Fruit fly (Drosophila melanogaster): ENCODE results near the gene Gr64b.

Gene Gr64b

DNA sequence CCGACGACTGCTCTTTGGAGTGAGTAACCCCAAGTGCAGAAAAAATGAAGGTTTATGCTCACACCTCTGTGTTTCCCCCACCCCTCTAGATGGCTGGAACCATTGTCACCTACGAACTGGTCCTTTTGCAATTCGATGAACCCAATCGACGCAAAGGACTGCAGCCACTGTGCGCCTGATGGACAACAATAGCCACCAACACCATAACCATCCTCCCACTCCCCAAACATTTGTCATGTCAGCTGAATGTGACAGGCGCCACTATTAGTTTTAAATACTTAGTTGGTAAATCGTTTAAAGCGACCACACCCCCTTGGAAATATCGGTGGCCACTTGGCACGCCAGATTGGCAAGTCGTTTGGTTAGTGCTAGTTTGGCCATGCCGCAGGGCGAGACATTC is at the start of gene Gr64b, which contains the start of gene Gr64c:
Gene Gr64b, plus strand, starts transcription at position 301 of the 400 bp plus-strand sequence.
Gene Gr64c, plus strand, starts transcription at position 301 of the 400 bp plus-strand sequence.
- TF ChIP-seq Sin3A (optimal IDR thresholded peaks at IDR 0.05) (no peak), psq (optimal IDR thresholded peaks at IDR 0.05) (no peak), Myc (optimal IDR thresholded peaks at IDR 0.05) (no peak), insv (optimal IDR thresholded peaks at IDR 0.05) (no peak), ttk (optimal IDR thresholded peaks at IDR 0.05) (no peak), h (optimal IDR thresholded peaks at IDR 0.05) (no peak)

DNA sequence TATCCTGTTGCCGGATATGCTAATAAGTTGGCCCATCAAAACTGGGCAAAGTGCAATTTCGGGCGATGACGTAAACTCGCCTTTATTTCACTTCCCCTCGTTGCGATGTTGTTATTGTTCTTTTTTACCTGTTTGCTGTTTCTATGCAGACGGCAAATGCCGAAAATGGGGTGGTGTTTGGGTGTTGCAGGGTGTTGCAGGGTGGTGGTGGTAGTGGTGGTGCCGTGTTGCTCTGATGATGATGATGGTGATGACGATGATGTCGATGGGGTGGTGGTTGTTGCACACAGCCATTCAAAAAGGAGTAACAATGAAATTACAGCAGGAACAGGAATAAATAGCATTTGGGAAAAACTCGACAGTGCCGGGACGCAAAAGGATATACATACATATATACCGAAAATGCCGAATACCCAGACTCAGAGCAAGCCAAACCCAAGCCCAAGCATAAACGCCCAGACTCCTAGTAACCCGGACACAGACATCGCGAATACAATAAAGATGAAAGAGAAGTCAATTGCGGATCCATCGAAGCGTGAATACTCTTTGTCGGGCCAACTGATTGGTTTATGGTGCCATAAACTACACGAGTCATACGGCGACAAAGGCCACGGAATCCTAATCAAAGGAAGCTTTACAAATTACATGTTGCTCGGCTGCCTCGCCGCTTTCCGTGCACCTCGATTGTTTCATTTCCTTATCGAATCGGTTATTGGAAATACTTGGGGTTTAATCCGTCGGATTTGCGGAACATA is 49.5 kb upstream of the Gr64b start:
- no peak for TF ChIP-seq Sin3A (optimal IDR thresholded peaks at IDR 0.05)
- TF ChIP-seq h (optimal IDR thresholded peaks at IDR 0.05), result no peak
- TF ChIP-seq Myc (optimal IDR thresholded peaks at IDR 0.05), result no peak
- TF ChIP-seq insv (optimal IDR thresholded peaks at IDR 0.05), result no peak
- TF ChIP-seq ttk (optimal IDR thresholded peaks at IDR 0.05), result no peak
- TF ChIP-seq psq (optimal IDR thresholded peaks at IDR 0.05), result no peak

DNA sequence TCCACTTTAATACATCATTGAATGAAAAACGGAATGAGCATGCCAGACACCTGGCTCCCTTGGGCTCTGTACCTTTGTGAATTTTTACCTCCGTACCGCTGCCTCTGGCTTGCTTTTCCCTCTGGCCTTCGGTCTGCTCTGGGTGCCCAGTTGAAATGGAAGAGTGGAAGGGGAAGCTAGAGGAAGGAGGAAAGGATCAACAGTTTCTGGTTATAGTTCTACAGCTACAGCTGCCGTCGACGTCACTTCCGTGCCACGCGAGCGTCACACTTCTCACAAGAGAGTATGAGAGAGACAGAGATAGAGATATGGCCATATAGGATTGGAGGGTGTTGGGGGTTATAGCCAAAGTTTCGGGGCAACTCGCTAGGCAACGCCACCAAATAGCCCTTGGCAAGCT is 48.4 kb upstream of the Gr64b start:
- TF ChIP-seq psq (optimal IDR thresholded peaks at IDR 0.05) (no peak), Sin3A (optimal IDR thresholded peaks at IDR 0.05) (no peak), h (optimal IDR thresholded peaks at IDR 0.05) (no peak), insv (optimal IDR thresholded peaks at IDR 0.05) (no peak), Myc (optimal IDR thresholded peaks at IDR 0.05) (no peak), ttk (optimal IDR thresholded peaks at IDR 0.05) (no peak)

DNA sequence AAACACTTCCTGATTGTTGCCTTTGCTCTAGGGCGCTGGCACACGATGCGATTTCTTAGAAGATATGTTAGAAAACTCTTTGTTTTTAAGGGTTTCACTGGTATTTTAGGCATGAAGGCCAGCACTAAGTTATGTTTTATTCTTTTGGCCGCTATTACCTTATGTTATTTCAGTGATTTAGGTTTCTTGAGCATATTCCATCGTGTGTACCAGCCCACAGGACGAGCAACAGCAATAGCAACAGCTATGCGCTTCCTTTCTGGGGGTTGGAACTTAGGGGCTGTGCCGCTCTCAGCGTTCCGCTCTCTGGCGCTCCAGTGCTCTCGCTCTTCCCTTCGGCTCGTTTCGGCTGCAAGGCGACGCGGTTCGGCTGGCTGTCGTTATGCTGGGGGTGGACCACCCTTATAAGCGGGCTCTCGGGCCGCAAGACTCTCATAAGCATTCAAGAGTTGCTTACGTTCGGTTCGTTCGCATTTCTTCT is 44.9 kb upstream of the Gr64b start, which contains the start of gene scrt:
Gene scrt, plus strand, starts transcription at position 431 of the 481 bp plus-strand sequence.
- no peak for TF ChIP-seq insv (optimal IDR thresholded peaks at IDR 0.05)
- TF ChIP-seq ttk (optimal IDR thresholded peaks at IDR 0.05), result no peak
- no peak for TF ChIP-seq Myc (optimal IDR thresholded peaks at IDR 0.05)
- no peak for TF ChIP-seq h (optimal IDR thresholded peaks at IDR 0.05)
- TF ChIP-seq psq (optimal IDR thresholded peaks at IDR 0.05), result no peak
- no peak for TF ChIP-seq Sin3A (optimal IDR thresholded peaks at IDR 0.05)

DNA sequence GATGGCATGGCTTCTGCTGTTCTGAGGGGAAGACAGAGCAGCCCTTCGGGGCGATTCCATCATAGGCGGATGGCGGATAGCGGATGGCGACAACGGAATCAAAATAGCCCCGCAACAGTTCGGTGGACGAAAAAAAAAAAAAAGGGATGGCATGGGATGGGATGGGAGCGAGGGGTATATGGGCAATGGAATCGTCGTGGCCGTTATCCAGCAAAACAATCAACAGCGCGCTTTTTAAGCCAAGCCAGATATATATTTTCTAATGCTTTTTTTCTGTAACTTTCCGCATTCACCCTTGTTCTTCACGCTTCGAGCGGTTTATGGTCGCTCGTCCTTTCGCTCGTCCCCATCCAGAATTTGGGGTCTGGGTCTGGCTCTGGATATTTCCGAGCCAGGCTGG is 32.9 kb upstream of the Gr64b start:
- TF ChIP-seq Myc (optimal IDR thresholded peaks at IDR 0.05), result no peak
- TF ChIP-seq insv (optimal IDR thresholded peaks at IDR 0.05), result no peak
- TF ChIP-seq psq (optimal IDR thresholded peaks at IDR 0.05), result no peak
- TF ChIP-seq ttk (optimal IDR thresholded peaks at IDR 0.05), result no peak
- no peak for TF ChIP-seq h (optimal IDR thresholded peaks at IDR 0.05)
- no peak for TF ChIP-seq Sin3A (optimal IDR thresholded peaks at IDR 0.05)

DNA sequence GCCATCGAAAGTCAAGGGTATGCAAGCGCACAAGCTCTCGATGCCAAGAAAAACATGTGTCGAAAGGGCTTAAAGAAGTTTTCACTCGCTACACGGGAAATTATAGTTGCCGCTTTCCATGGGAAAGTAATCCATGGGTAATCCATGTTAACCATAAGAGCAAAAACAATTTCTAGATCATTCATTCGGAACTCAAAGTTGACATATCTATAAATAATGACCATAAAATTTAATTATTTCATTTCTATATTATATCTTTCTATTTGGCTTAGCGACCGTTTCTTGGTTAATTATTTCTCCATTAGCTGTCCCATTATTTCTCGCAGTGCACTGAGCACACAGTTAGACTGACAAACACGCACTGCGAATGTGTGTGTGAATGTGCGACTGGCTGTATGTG is 27.7 kb upstream of the Gr64b start:
- TF ChIP-seq h (optimal IDR thresholded peaks at IDR 0.05), result no peak
- TF ChIP-seq ttk (optimal IDR thresholded peaks at IDR 0.05), result no peak
- no peak for TF ChIP-seq Sin3A (optimal IDR thresholded peaks at IDR 0.05)
- TF ChIP-seq insv (optimal IDR thresholded peaks at IDR 0.05), result no peak
- TF ChIP-seq psq (optimal IDR thresholded peaks at IDR 0.05), result no peak
- TF ChIP-seq Myc (optimal IDR thresholded peaks at IDR 0.05), result no peak

DNA sequence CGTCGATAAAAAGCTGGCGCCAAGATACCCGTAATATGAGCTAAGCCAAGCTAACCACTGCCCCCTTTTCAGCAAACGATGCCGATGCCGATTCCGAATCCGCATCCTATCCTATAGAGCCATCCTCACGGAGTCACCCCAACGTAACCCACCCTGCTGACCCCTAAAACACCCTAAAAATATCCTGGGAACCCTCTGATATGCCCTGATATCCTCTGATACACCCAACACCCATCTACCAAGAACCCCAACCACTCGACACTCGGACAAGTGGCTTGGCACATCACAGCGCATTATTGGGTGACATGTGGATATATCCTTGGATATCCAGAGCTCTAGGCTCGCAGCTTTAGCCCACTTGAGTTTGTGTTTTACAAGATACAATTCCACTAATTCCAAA is 26.9 kb upstream of the Gr64b start:
- no peak for TF ChIP-seq Myc (optimal IDR thresholded peaks at IDR 0.05)
- no peak for TF ChIP-seq Sin3A (optimal IDR thresholded peaks at IDR 0.05)
- TF ChIP-seq psq (optimal IDR thresholded peaks at IDR 0.05), result no peak
- TF ChIP-seq insv (optimal IDR thresholded peaks at IDR 0.05), result no peak
- no peak for TF ChIP-seq ttk (optimal IDR thresholded peaks at IDR 0.05)
- no peak for TF ChIP-seq h (optimal IDR thresholded peaks at IDR 0.05)

DNA sequence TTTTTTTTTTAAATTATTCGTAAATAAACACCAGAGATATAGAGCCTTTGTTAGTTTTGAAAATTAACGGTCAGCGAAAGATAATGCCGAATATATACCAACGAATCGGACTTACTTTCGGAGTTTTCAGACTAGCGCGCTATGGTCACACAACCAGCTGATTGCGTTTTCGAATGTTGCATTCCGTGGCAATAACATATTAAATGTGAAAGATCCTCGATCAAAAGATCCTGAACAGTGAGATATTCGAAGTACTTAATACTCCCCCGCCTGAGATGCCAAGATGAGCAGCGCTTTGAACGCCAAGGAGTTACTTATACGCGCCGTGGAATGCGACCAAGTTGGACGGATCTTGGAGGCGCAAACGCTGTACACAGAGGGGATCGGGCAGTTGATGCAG is 25.1 kb upstream of the Gr64b start, which contains the start of gene CG14985:
Gene CG14985, plus strand, starts transcription at position 159 of the 400 bp plus-strand sequence.
- no peak for TF ChIP-seq Sin3A (optimal IDR thresholded peaks at IDR 0.05)
- TF ChIP-seq Myc (optimal IDR thresholded peaks at IDR 0.05), result no peak
- TF ChIP-seq insv (optimal IDR thresholded peaks at IDR 0.05), result no peak
- no peak for TF ChIP-seq h (optimal IDR thresholded peaks at IDR 0.05)
- no peak for TF ChIP-seq psq (optimal IDR thresholded peaks at IDR 0.05)
- no peak for TF ChIP-seq ttk (optimal IDR thresholded peaks at IDR 0.05)

DNA sequence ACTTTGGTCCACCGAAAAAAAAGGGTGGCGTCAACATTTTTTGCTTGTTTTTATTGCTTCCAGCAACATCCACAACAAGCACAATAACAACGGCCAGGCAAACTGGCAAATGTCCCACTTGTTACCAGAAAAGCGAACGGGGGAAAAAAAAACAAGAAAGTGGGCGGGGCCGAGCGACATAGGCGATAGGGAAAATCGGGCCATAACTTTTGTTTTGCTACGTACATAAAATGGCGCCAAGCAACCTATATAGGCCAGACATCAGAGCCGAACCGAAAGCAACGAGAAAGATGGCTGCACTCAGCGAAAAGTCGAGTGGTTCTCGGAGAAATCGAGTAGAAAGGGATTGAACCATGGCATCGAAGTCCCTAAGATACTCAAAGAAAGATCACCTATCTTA is 21.1 kb upstream of the Gr64b start:
- no peak for TF ChIP-seq h (optimal IDR thresholded peaks at IDR 0.05)
- TF ChIP-seq Sin3A (optimal IDR thresholded peaks at IDR 0.05), result no peak
- no peak for TF ChIP-seq insv (optimal IDR thresholded peaks at IDR 0.05)
- TF ChIP-seq Myc (optimal IDR thresholded peaks at IDR 0.05), result no peak
- TF ChIP-seq psq (optimal IDR thresholded peaks at IDR 0.05), result no peak
- TF ChIP-seq ttk (optimal IDR thresholded peaks at IDR 0.05), result no peak

DNA sequence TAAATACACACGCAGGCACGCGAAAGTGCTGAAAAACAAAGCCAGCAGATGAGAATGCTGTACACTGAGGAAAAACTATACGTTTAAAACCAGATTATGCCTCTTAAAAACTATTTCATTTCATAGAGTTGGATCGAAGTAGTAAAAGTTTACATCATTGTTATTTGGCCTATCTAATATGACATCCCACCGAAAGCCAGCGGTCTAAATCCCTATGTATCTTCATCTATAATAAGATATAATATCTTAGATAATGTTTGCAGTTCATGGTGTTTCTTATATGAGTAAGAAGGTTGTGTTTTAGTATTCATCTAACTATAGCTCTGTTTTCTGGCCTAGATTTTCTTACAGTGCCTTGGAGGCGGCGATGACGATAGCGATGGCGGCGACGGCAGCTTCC is 18.3 kb upstream of the Gr64b start:
- TF ChIP-seq Myc (optimal IDR thresholded peaks at IDR 0.05) (no peak), psq (optimal IDR thresholded peaks at IDR 0.05) (no peak), h (optimal IDR thresholded peaks at IDR 0.05) (no peak), ttk (optimal IDR thresholded peaks at IDR 0.05) (no peak), insv (optimal IDR thresholded peaks at IDR 0.05) (no peak)

DNA sequence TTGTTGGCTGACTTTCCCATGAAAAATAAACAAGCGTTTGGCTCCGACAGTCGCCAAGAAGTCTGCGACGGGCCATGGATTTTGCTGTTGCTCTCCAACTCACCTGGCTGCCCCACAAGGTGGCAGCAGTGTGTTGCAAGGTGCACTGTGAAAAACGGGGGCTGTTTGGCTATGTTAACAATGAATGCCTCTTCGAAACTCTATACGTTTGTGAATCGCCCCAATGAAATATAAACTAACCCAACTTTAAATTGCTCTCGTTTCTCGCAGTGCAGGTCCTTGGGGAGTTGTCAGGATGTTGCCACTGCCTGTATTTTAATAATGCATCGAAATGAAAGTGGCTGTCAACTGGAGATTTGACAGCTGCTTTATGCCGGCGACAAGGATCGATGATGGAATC is 14.1 kb upstream of the Gr64b start:
- TF ChIP-seq h (optimal IDR thresholded peaks at IDR 0.05) (no peak), psq (optimal IDR thresholded peaks at IDR 0.05) (no peak), insv (optimal IDR thresholded peaks at IDR 0.05) (no peak), Sin3A (optimal IDR thresholded peaks at IDR 0.05) (no peak), ttk (optimal IDR thresholded peaks at IDR 0.05) (no peak)

DNA sequence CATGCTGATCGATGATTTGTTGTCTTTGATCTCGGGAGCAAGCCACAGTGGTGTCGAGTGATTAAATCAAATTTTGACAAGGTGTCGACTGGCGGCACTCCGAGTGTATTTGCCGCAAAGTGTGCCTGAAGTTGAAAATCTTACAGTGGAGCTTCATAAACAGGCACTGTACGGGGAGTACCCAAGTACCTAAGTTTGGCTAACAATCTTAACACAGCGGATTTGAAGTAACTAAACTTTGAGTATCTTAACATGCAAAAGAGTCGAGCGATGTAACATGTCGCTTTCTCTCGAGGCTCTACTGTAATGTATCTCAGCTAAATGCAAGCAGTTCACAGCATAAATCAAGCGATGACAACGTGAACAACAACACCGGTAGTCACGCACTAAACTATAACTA is 11.7 kb upstream of the Gr64b start:
- TF ChIP-seq Sin3A (optimal IDR thresholded peaks at IDR 0.05) (no peak), Myc (optimal IDR thresholded peaks at IDR 0.05) (no peak), insv (optimal IDR thresholded peaks at IDR 0.05) (no peak), ttk (optimal IDR thresholded peaks at IDR 0.05) (no peak), h (optimal IDR thresholded peaks at IDR 0.05) (no peak), psq (optimal IDR thresholded peaks at IDR 0.05) (no peak)

Measured in Kc167 (cell line).